Worm (Caenorhabditis elegans): ENCODE results near the gene ttr-41.

DNA sequence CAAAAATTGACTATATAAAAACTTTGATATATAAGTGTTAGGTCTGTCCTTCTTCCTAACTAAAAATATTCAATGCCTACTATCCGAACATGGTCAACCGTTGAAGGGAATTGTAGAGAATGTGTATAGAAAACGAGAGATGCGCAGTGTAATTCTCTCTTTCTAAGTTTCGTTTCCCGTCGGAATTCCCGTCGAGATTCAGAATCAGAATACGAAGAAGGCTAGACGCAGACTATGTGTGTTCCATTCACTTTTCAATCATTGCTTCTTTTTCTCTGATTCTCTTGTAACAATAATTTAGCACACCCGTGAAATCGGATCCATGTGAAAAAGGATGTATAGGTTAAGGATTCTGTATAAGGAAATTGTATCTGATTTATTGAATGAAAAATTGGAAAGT lies 6.8 kb upstream of the ttr-41 start:
- TF ChIP-seq isw-1 (GFP tag; IDR thresholded peaks at IDR 0.05) (no peak), aha-1 (tag; optimal IDR thresholded peaks at IDR 0.05) (no peak), nhr-237 (tag; optimal IDR thresholded peaks at IDR 0.05) (no peak), aly-2 (tag; optimal IDR thresholded peaks at IDR 0.05) (no peak), unc-98 (GFP tag; IDR thresholded peaks at IDR 0.05) (no peak), elt-2 (tag; optimal IDR thresholded peaks at IDR 0.05) (no peak), blmp-1 (tag; optimal IDR thresholded peaks at IDR 0.05) (peak; percentile 100), unc-62 (GFP tag; optimal IDR thresholded peaks at IDR 0.05) (no peak), lin-14 (GFP tag; optimal IDR thresholded peaks at IDR 0.05) (peak; percentile 65), ces-1 (GFP tag; optimal IDR thresholded peaks at IDR 0.05) (no peak), pag-3 (tag; optimal IDR thresholded peaks at IDR 0.05; ENCODE audit: borderline replicate concordance, insufficient read depth) (no peak)

Data from whole organism, L1 larva.